Fruit fly (Drosophila melanogaster) whole organism, embryonic: Measurements from ENCODE around the gene Hpd.

Source experiments
- Abd-B ChIP-seq: fragments of 200-800 bp; sonication (Bioruptor generic); optimal IDR thresholded peaks from 2 replicates; lab custom pipeline; 2018; ENCODE audit warnings: missing biosample characterization, mild to moderate bottlenecking, missing genetic modification characterization, moderate library complexity
- Adf1 ChIP-seq: fragments of 200-800 bp; sonication (Bioruptor generic); IDR thresholded peaks from 2 replicates; pipeline ENCODE4 v1.3.6; 2022; ENCODE audit warnings: missing biosample characterization, missing genetic modification characterization
- Bteb2 ChIP-seq: fragments of 200-800 bp; sonication (Bioruptor generic); optimal IDR thresholded peaks from 2 replicates; lab custom pipeline; 2016; ENCODE audit warnings: missing biosample characterization, missing genetic modification characterization
- CG10267 ChIP-seq: fragments of 200-800 bp; sonication (Bioruptor generic); optimal IDR thresholded peaks from 2 replicates; lab custom pipeline; 2018; ENCODE audit warnings: missing biosample characterization, mild to moderate bottlenecking, missing genetic modification characterization, moderate library complexity
- CG10274 ChIP-seq: fragments of 200-800 bp; sonication (Bioruptor generic); optimal IDR thresholded peaks from 3 replicates; lab custom pipeline; 2017; ENCODE audit warnings: missing biosample characterization, mild to moderate bottlenecking, missing genetic modification characterization
- CG10321 ChIP-seq: fragments of 200-800 bp; sonication (Bioruptor generic); IDR thresholded peaks from 2 replicates; pipeline ENCODE4 v1.3.6; 2022; ENCODE audit warnings: missing biosample characterization, missing genetic modification characterization
- CG10979 ChIP-seq: fragments of 200-800 bp; sonication (Bioruptor generic); optimal IDR thresholded peaks from 2 replicates; lab custom pipeline; 2018; ENCODE audit warnings: missing biosample characterization, mild to moderate bottlenecking, missing genetic modification characterization, moderate library complexity
- CG12391 ChIP-seq: fragments of 200-800 bp; sonication (Bioruptor generic); optimal IDR thresholded peaks from 3 replicates; lab custom pipeline; 2018; ENCODE audit warnings: missing biosample characterization, mild to moderate bottlenecking, missing genetic modification characterization, moderate library complexity
- CG16863 ChIP-seq: fragments of 200-800 bp; sonication (Bioruptor generic); optimal IDR thresholded peaks from 3 replicates; lab custom pipeline; 2016; ENCODE audit warnings: missing biosample characterization, missing genetic modification characterization
- CG17186 ChIP-seq: fragments of 200-800 bp; sonication (Bioruptor generic); optimal IDR thresholded peaks from 3 replicates; lab custom pipeline; 2017; ENCODE audit warnings: missing biosample characterization, missing genetic modification reagents, missing genetic modification characterization
- CG17359 ChIP-seq: fragments of 200-800 bp; sonication (Bioruptor generic); optimal IDR thresholded peaks from 3 replicates; lab custom pipeline; 2018; ENCODE audit warnings: missing biosample characterization, mild to moderate bottlenecking, missing genetic modification characterization, moderate library complexity
- CG2712 ChIP-seq: fragments of 200-800 bp; optimal IDR thresholded peaks from 3 replicates; lab custom pipeline; 2019; ENCODE audit warnings: missing biosample characterization, mild to moderate bottlenecking, missing genetic modification characterization, moderate library complexity
- CG32772 ChIP-seq: fragments of 200-800 bp; sonication (Bioruptor generic); IDR thresholded peaks from 2 replicates; pipeline ENCODE4 v1.3.6; 2022; ENCODE audit warnings: missing biosample characterization, missing genetic modification characterization
- CG33557 ChIP-seq: fragments of 200-800 bp; sonication (Bioruptor generic); optimal IDR thresholded peaks from 2 replicates; lab custom pipeline; 2019; ENCODE audit warnings: missing biosample characterization, mild to moderate bottlenecking, missing genetic modification characterization, moderate library complexity
- CG3407 ChIP-seq: fragments of 200-800 bp; sonication (Bioruptor generic); optimal IDR thresholded peaks from 2 replicates; lab custom pipeline; 2018; ENCODE audit warnings: missing biosample characterization, mild to moderate bottlenecking, missing genetic modification characterization
- CG34376 ChIP-seq: fragments of 200-800 bp; sonication (Bioruptor generic); optimal IDR thresholded peaks from 2 replicates; lab custom pipeline; 2018; ENCODE audit warnings: missing biosample characterization, mild to moderate bottlenecking, missing genetic modification characterization
- CG43689 ChIP-seq: fragments of 200-800 bp; sonication (Bioruptor generic); IDR thresholded peaks from 2 replicates; pipeline ENCODE4 v1.3.6; 2022; ENCODE audit warnings: missing biosample characterization, missing genetic modification characterization
- Dbx ChIP-seq: fragments of 200-800 bp; sonication (Bioruptor generic); IDR thresholded peaks from 3 replicates; pipeline ENCODE4 v1.3.6; 2022; ENCODE audit warnings: missing biosample characterization, missing genetic modification characterization
- Dfd ChIP-seq, 2 experiments: fragments of >200 bp; optimal IDR thresholded peaks; 2 replicates each; lab custom pipeline; 2017; ENCODE audit warnings: missing biosample characterization in 2 of 2, missing genetic modification characterization in 2 of 2
- Dref ChIP-seq: fragments of 200-800 bp; sonication (Bioruptor generic); IDR thresholded peaks from 2 replicates; pipeline ENCODE4 v1.3.6; 2022; ENCODE audit warnings: missing biosample characterization, missing genetic modification characterization
- Ets97D ChIP-seq: fragments of 200-800 bp; sonication (Bioruptor generic); optimal IDR thresholded peaks from 3 replicates; lab custom pipeline; 2016; ENCODE audit warnings: missing biosample characterization, missing genetic modification characterization
- HmgZ ChIP-seq: fragments of 200-800 bp; sonication (Bioruptor generic); optimal IDR thresholded peaks from 2 replicates; lab custom pipeline; 2018; ENCODE audit warnings: missing biosample characterization, mild to moderate bottlenecking, missing genetic modification characterization
- Hr78 ChIP-seq, 2 experiments: fragments of 200-800 bp in 1 of 2; fragments of >200 bp in 1 of 2; sonication (Bioruptor generic) in 1 of 2; optimal IDR thresholded peaks; 2 replicates each; lab custom pipeline; 2017 to 2019; ENCODE audit warnings: missing biosample characterization in 2 of 2, missing genetic modification characterization in 2 of 2, mild to moderate bottlenecking in 1 of 2, moderate library complexity in 1 of 2
- Nf-YC ChIP-seq: fragments of 200-800 bp; optimal IDR thresholded peaks from 3 replicates; lab custom pipeline; 2019; ENCODE audit warnings: missing biosample characterization, mild to moderate bottlenecking, missing genetic modification characterization, moderate library complexity
- Rx ChIP-seq: fragments of 200-800 bp; sonication (Bioruptor generic); IDR thresholded peaks from 2 replicates; pipeline ENCODE4 v1.3.6; 2022; ENCODE audit warnings: missing biosample characterization, missing genetic modification characterization
- Six4 ChIP-seq: fragments of 200-800 bp; sonication (Bioruptor generic); optimal IDR thresholded peaks from 2 replicates; lab custom pipeline; 2016; ENCODE audit warnings: missing biosample characterization, missing genetic modification characterization
- Tbp ChIP-seq: fragments of >200 bp; optimal IDR thresholded peaks from 2 replicates; lab custom pipeline; 2018; ENCODE audit warnings: missing biosample characterization, missing genetic modification characterization
- ara ChIP-seq: fragments of 200-800 bp; sonication (Bioruptor generic); IDR thresholded peaks from 2 replicates; pipeline ENCODE4 v1.3.6; 2022; ENCODE audit warnings: missing biosample characterization, missing genetic modification characterization
- ash1 ChIP-seq: fragments of 200-800 bp; sonication (Bioruptor generic); optimal IDR thresholded peaks from 2 replicates; lab custom pipeline; 2018; ENCODE audit warnings: missing biosample characterization, mild to moderate bottlenecking, missing genetic modification characterization
- bsh ChIP-seq, 2 experiments: fragments of 200-800 bp; sonication (Bioruptor generic); optimal IDR thresholded peaks; 2 replicates each; lab custom pipeline; 2017 to 2018; ENCODE audit warnings: mild to moderate bottlenecking in 2 of 2, missing biosample characterization in 2 of 2, missing genetic modification characterization in 2 of 2, moderate library complexity in 1 of 2
- cato ChIP-seq: fragments of 200-800 bp; sonication (Bioruptor generic); optimal IDR thresholded peaks from 2 replicates; lab custom pipeline; 2016; ENCODE audit warnings: missing biosample characterization, missing genetic modification characterization, borderline replicate concordance
- cg ChIP-seq: fragments of 200-800 bp; sonication (Bioruptor generic); optimal IDR thresholded peaks from 3 replicates; lab custom pipeline; 2019; ENCODE audit warnings: missing biosample characterization, mild to moderate bottlenecking, missing genetic modification characterization, moderate library complexity
- croc ChIP-seq: fragments of 200-800 bp; sonication (Bioruptor generic); conservative IDR thresholded peaks from 3 replicates; pipeline ENCODE4 v1.3.6; 2022; ENCODE audit warnings: missing biosample characterization, missing genetic modification characterization
- dati ChIP-seq: fragments of 200-800 bp; sonication (Bioruptor generic); IDR thresholded peaks from 2 replicates; pipeline ENCODE4 v1.3.6; 2022; ENCODE audit warnings: missing biosample characterization, missing genetic modification characterization
- eve ChIP-seq, 2 experiments: fragments of >200 bp; optimal IDR thresholded peaks; 2 replicates each; lab custom pipeline; 2017; ENCODE audit warnings: missing biosample characterization in 2 of 2, missing genetic modification characterization in 2 of 2
- eyg ChIP-seq: fragments of 200-800 bp; sonication (Bioruptor generic); optimal IDR thresholded peaks from 3 replicates; lab custom pipeline; 2016; ENCODE audit warnings: missing biosample characterization, missing genetic modification characterization
- h ChIP-seq: fragments of >200 bp; optimal IDR thresholded peaks from 2 replicates; lab custom pipeline; 2017
- klu ChIP-seq: fragments of 200-800 bp; sonication (Bioruptor generic); IDR thresholded peaks from 2 replicates; pipeline ENCODE4 v1.3.6; 2022; ENCODE audit warnings: missing biosample characterization, missing genetic modification characterization
- kni ChIP-seq: fragments of 200-800 bp; sonication (Bioruptor generic); optimal IDR thresholded peaks from 3 replicates; lab custom pipeline; 2017; ENCODE audit warnings: mild to moderate bottlenecking, missing biosample characterization, missing genetic modification reagents, missing genetic modification characterization
- lab ChIP-seq: fragments of 200-800 bp; sonication (Bioruptor generic); optimal IDR thresholded peaks from 3 replicates; lab custom pipeline; 2017; ENCODE audit warnings: missing biosample characterization, missing genetic modification characterization, mild to moderate bottlenecking, moderate library complexity, missing genetic modification reagents
- lola ChIP-seq, 3 experiments: fragments of >200 bp in 2 of 3; fragments of 200-800 bp in 1 of 3; sonication (Bioruptor generic) in 1 of 3; optimal IDR thresholded peaks; 2 replicates each; lab custom pipeline; 2017 to 2019; ENCODE audit warnings: missing biosample characterization in 3 of 3, missing genetic modification characterization in 3 of 3, mild to moderate bottlenecking in 1 of 3, moderate library complexity in 1 of 3
- lov ChIP-seq, 2 experiments: fragments of 200-800 bp in 1 of 2; fragments of >200 bp in 1 of 2; sonication (Bioruptor generic) in 1 of 2; IDR thresholded peaks in 1 of 2; optimal IDR thresholded peaks in 1 of 2; 2 replicates in 1 of 2; 3 replicates in 1 of 2; pipeline versions ENCODE4 v1.3.6 to Lab custom; 2017 to 2022; ENCODE audit warnings: missing biosample characterization in 1 of 2, missing genetic modification characterization in 1 of 2
- mam ChIP-seq: fragments of 200-800 bp; sonication (Bioruptor generic); optimal IDR thresholded peaks from 3 replicates; lab custom pipeline; 2016; ENCODE audit warnings: missing biosample characterization, missing genetic modification characterization
- mirr ChIP-seq: fragments of 200-800 bp; sonication (Bioruptor generic); optimal IDR thresholded peaks from 3 replicates; lab custom pipeline; 2018; ENCODE audit warnings: missing biosample characterization, mild to moderate bottlenecking, missing genetic modification characterization
- so ChIP-seq: fragments of 200-800 bp; sonication (Bioruptor generic); IDR thresholded peaks from 3 replicates; pipeline ENCODE4 v1.3.6; 2022; ENCODE audit warnings: missing biosample characterization, missing genetic modification characterization
- stwl ChIP-seq: fragments of 200-800 bp; sonication (Bioruptor generic); optimal IDR thresholded peaks from 3 replicates; lab custom pipeline; 2018; ENCODE audit warnings: missing biosample characterization, mild to moderate bottlenecking, missing genetic modification characterization, moderate library complexity
- tin ChIP-seq: fragments of 200-800 bp; sonication (Bioruptor generic); optimal IDR thresholded peaks from 3 replicates; lab custom pipeline; 2016; ENCODE audit warnings: missing biosample characterization, missing genetic modification characterization
- tll ChIP-seq, 2 experiments: fragments of 200-800 bp in 1 of 2; fragments of >200 bp in 1 of 2; sonication (Bioruptor generic) in 1 of 2; optimal IDR thresholded peaks; 2 replicates each; lab custom pipeline; 2017 to 2019; ENCODE audit warnings: missing biosample characterization in 2 of 2, missing genetic modification characterization in 2 of 2, mild to moderate bottlenecking in 1 of 2, moderate library complexity in 1 of 2
- trem ChIP-seq: fragments of 200-800 bp; optimal IDR thresholded peaks from 3 replicates; lab custom pipeline; 2019; ENCODE audit warnings: missing biosample characterization, mild to moderate bottlenecking, missing genetic modification characterization, moderate library complexity
- vfl ChIP-seq: fragments of 200-800 bp; sonication (Bioruptor generic); optimal IDR thresholded peaks from 2 replicates; lab custom pipeline; 2016; ENCODE audit warnings: missing biosample characterization, missing genetic modification characterization

The Hpd gene

DNA sequence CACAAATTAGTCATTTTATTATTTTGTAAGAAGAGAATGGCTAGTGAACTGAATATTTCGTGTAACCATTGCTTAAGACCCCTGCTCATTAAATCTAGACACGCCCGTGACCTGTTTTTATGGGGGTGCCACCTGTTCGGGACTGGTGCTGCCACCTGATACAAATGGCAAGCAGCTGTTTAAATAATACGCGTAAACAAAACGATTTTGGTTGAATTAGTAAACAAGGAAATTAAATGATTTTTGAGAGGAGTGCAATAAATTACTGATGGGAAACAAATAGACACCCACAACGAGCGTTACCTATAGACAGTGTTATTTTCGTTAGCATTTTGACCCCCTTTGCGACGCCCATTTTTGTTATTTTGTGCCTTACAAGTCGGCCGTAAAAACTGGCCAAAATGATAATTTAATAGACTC is 35.1 kb upstream of the Hpd start (continued):
- TF ChIP-seq CG12391 (peak; percentile 89), Dbx (no peak), Dref (GFP tag; lab: Robert Waterston, UW) (no peak), lov (optimal IDR thresholded peaks at IDR 0.05; lab: Kevin White, UChicago) (no peak), lov (GFP tag; IDR thresholded peaks at IDR 0.05; lab: Robert Waterston, UW) (no peak), klu (GFP tag; lab: Robert Waterston, UW) (no peak), Bteb2 (GFP tag; lab: Kevin White, UChicago) (peak; percentile 84), CG43689 (GFP tag; lab: Robert Waterston, UW) (no peak), cato (GFP tag; lab: Kevin White, UChicago) (peak; percentile 71), Abd-B (peak; percentile 84), so (GFP tag; lab: Robert Waterston, UW) (no peak), CG33557 (peak; percentile 69), lab (GFP tag; lab: Kevin White, UChicago) (peak; percentile 93), Hr78 (GFP tag; optimal IDR thresholded peaks at IDR 0.05; lab: Kevin White, UChicago) (peak in 1 of 2 experiments; percentile 69), Six4 (GFP tag; lab: Kevin White, UChicago) (peak; percentile 83), dati (no peak), CG16863 (peak; percentile 83), CG34376 (GFP tag; lab: Kevin White, UChicago) (peak; percentile 84), lola (GFP tag; optimal IDR thresholded peaks at IDR 0.05; lab: Kevin White, UChicago) (peak in 1 of 3 experiments; percentile 69), kni (GFP tag; lab: Kevin White, UChicago) (peak; percentile 65), HmgZ (tag; lab: Kevin White, UChicago) (peak; percentile 94), tll (GFP tag; optimal IDR thresholded peaks at IDR 0.05; lab: Kevin White, UChicago) (no peak), Tbp (GFP tag; lab: Kevin White, UChicago) (no peak), CG10321 (GFP tag; lab: Robert Waterston, UW) (no peak), ara (GFP tag; lab: Robert Waterston, UW) (no peak), CG17186 (peak; percentile 48), mirr (GFP tag; lab: Kevin White, UChicago) (peak; percentile 79), bsh (GFP tag; optimal IDR thresholded peaks at IDR 0.05; lab: Kevin White, UChicago) (peak in 1 of 2 experiments; percentile 79), trem (tag; lab: Kevin White, UChicago) (peak; percentile 70), cg (GFP tag; lab: Kevin White, UChicago) (no peak), vfl (peak; percentile 81), Nf-YC (tag; lab: Kevin White, UChicago) (peak; percentile 81), Adf1 (GFP tag; lab: Robert Waterston, UW) (no peak), Ets97D (GFP tag; lab: Kevin White, UChicago) (peak; percentile 85), eyg (GFP tag; lab: Kevin White, UChicago) (peak; percentile 66), CG10274 (GFP tag; lab: Kevin White, UChicago) (peak; percentile 60), CG3407 (GFP tag; lab: Kevin White, UChicago) (peak; percentile 68), Rx (GFP tag; lab: Robert Waterston, UW) (no peak), CG2712 (peak; percentile 85), ash1 (peak; percentile 57), h (lab: Kevin White, UChicago) (no peak), Dfd (GFP tag; optimal IDR thresholded peaks at IDR 0.05; lab: Kevin White, UChicago) (no peak), CG10267 (tag; lab: Kevin White, UChicago) (peak; percentile 82), stwl (peak; percentile 72), CG17359 (tag; lab: Kevin White, UChicago) (peak; percentile 85), tin (GFP tag; lab: Kevin White, UChicago) (peak; percentile 95), eve (GFP tag; optimal IDR thresholded peaks at IDR 0.05; lab: Kevin White, UChicago) (no peak), croc (peak; percentile 58), CG32772 (GFP tag; lab: Robert Waterston, UW) (no peak), CG10979 (tag; lab: Kevin White, UChicago) (peak; percentile 71), mam (GFP tag; lab: Kevin White, UChicago) (peak; percentile 95)
